Worm (Caenorhabditis elegans) whole organism, L4 larva: ENCODE measurements around the gene amt-3.

Experiments
- R02D3.7 ChIP-seq: fragments of 150-350 bp; sonication (generic microtip); optimal IDR thresholded peaks from 3 replicates; lab custom pipeline; 2014; ENCODE audit warnings: missing biosample characterization, missing genetic modification characterization
- T20F7.1 ChIP-seq: fragments of 200-800 bp; sonication (Bioruptor generic); optimal IDR thresholded peaks from 2 replicates; lab custom pipeline; 2018; ENCODE audit warnings: mild to moderate bottlenecking, missing genetic modification characterization, missing compliant biosample characterization
- Y5F2A.4 ChIP-seq: fragments of 200-800 bp; sonication (Bioruptor generic); optimal IDR thresholded peaks from 2 replicates; lab custom pipeline; 2018; ENCODE audit warnings: mild to moderate bottlenecking, missing genetic modification characterization, missing compliant biosample characterization
- aly-2 ChIP-seq: sonication (generic microtip); optimal IDR thresholded peaks from 2 replicates; lab custom pipeline; 2018; ENCODE audit warnings: missing biosample characterization, missing genetic modification characterization
- arid-1 ChIP-seq: fragments of 200-800 bp; sonication (Bioruptor generic); conservative IDR thresholded peaks from 2 replicates; pipeline ENCODE4 v1.3.6; 2022; ENCODE audit warnings: missing genetic modification reagents, missing genetic modification characterization, missing compliant biosample characterization
- ceh-32 ChIP-seq: sonication (generic microtip); optimal IDR thresholded peaks from 2 replicates; lab custom pipeline; 2016; ENCODE audit warnings: mild to moderate bottlenecking, missing genetic modification characterization, missing compliant biosample characterization; ENCODE audit not compliant: poor library complexity
- ceh-44 ChIP-seq: fragments of 200-800 bp; sonication (Bioruptor generic); IDR thresholded peaks from 2 replicates; pipeline ENCODE4 v1.3.6; 2022; ENCODE audit warnings: missing genetic modification reagents, missing genetic modification characterization, missing compliant biosample characterization
- ceh-82 ChIP-seq: sonication (generic microtip); optimal IDR thresholded peaks from 2 replicates; lab custom pipeline; 2017; ENCODE audit warnings: missing biosample characterization, missing genetic modification characterization
- dmd-6 ChIP-seq: fragments of 200-800 bp; sonication (Bioruptor generic); IDR thresholded peaks from 2 replicates; pipeline ENCODE4 v1.3.6; 2022; ENCODE audit warnings: missing genetic modification reagents, missing genetic modification characterization, missing compliant biosample characterization
- dmd-9 ChIP-seq: fragments of 200-800 bp; sonication (Bioruptor generic); IDR thresholded peaks from 2 replicates; pipeline ENCODE4 v1.3.6; 2022; ENCODE audit warnings: missing genetic modification reagents, missing genetic modification characterization, missing compliant biosample characterization
- duxl-1 ChIP-seq: sonication (generic microtip); optimal IDR thresholded peaks from 2 replicates; lab custom pipeline; 2016; ENCODE audit warnings: mild to moderate bottlenecking, missing genetic modification characterization, moderate library complexity, missing compliant biosample characterization; ENCODE audit not compliant: poor library complexity
- dve-1 ChIP-seq: sonication (generic microtip); optimal IDR thresholded peaks from 2 replicates; lab custom pipeline; 2017; ENCODE audit warnings: antibody characterized with exemption, mild to moderate bottlenecking, missing genetic modification characterization, missing compliant biosample characterization; ENCODE audit not compliant: insufficient read depth
- egl-27 ChIP-seq: sonication (generic microtip); optimal IDR thresholded peaks from 3 replicates; lab custom pipeline; 2017; ENCODE audit warnings: missing biosample characterization, missing genetic modification reagents, missing genetic modification characterization
- fkh-10 ChIP-seq: fragments of 150-350 bp; optimal IDR thresholded peaks from 2 replicates; lab custom pipeline; 2014; ENCODE audit warnings: missing biosample characterization, missing genetic modification reagents, missing genetic modification characterization
- hlh-30 ChIP-seq: sonication (generic microtip); optimal IDR thresholded peaks from 2 replicates; lab custom pipeline; 2017; ENCODE audit warnings: antibody characterized with exemption, mild to moderate bottlenecking, missing genetic modification characterization, missing compliant biosample characterization; ENCODE audit not compliant: insufficient read depth
- hmg-1.1 ChIP-seq: fragments of 200-800 bp; sonication (Bioruptor generic); IDR thresholded peaks from 2 replicates; pipeline ENCODE4 v1.3.6; 2022; ENCODE audit warnings: missing genetic modification reagents, missing genetic modification characterization, missing compliant biosample characterization
- jun-1 ChIP-seq: fragments of 150-350 bp; optimal IDR thresholded peaks from 2 replicates; lab custom pipeline; 2014; ENCODE audit warnings: missing biosample characterization, missing genetic modification reagents, missing genetic modification characterization
- lin-1 ChIP-seq: fragments of 200-800 bp; sonication (Bioruptor generic); IDR thresholded peaks from 2 replicates; pipeline ENCODE4 v1.3.6; 2022; ENCODE audit warnings: missing genetic modification reagents, missing genetic modification characterization, missing compliant biosample characterization
- madf-5 ChIP-seq, 2 experiments: fragments of 200-800 bp; sonication (Bioruptor generic); IDR thresholded peaks; 2 replicates each; pipeline ENCODE4 v1.3.6; 2022; ENCODE audit warnings: missing compliant biosample characterization in 2 of 2, missing genetic modification characterization in 2 of 2
- madf-9 ChIP-seq: fragments of 200-800 bp; sonication (Bioruptor generic); conservative IDR thresholded peaks from 2 replicates; pipeline ENCODE4 v1.3.6; 2022; ENCODE audit warnings: missing genetic modification reagents, missing genetic modification characterization, missing compliant biosample characterization
- mes-2 ChIP-seq: sonication (generic microtip); optimal IDR thresholded peaks from 2 replicates; lab custom pipeline; 2016; ENCODE audit warnings: missing genotype, mild to moderate bottlenecking, missing genetic modification characterization, missing compliant biosample characterization; ENCODE audit not compliant: poor library complexity, severe bottlenecking
- mxl-2 ChIP-seq: fragments of 200-800 bp; sonication (Bioruptor generic); conservative IDR thresholded peaks from 2 replicates; pipeline ENCODE4 v1.3.6; 2022; ENCODE audit warnings: missing genetic modification reagents, missing genetic modification characterization, missing compliant biosample characterization
- nhr-111 ChIP-seq: fragments of 200-800 bp; sonication (Bioruptor generic); optimal IDR thresholded peaks from 2 replicates; lab custom pipeline; 2018; ENCODE audit warnings: mild to moderate bottlenecking, missing genetic modification characterization, missing compliant biosample characterization
- nhr-28 ChIP-seq: fragments of 150-350 bp; optimal IDR thresholded peaks from 2 replicates; lab custom pipeline; 2014; ENCODE audit warnings: missing biosample characterization, missing genetic modification characterization
- nhr-76 ChIP-seq: fragments of 150-350 bp; optimal IDR thresholded peaks from 2 replicates; lab custom pipeline; 2014; ENCODE audit warnings: missing biosample characterization, missing genetic modification characterization
- nhr-77 ChIP-seq: fragments of 150-350 bp; optimal IDR thresholded peaks from 2 replicates; lab custom pipeline; 2014; ENCODE audit warnings: missing biosample characterization, missing genetic modification characterization
- pqm-1 ChIP-seq: sonication (generic microtip); optimal IDR thresholded peaks from 2 replicates; lab custom pipeline; 2017; ENCODE audit warnings: missing biosample characterization, missing genetic modification characterization
- rbr-2 ChIP-seq: sonication (generic microtip); optimal IDR thresholded peaks from 2 replicates; lab custom pipeline; 2016; ENCODE audit warnings: missing genotype, missing genetic modification characterization, missing compliant biosample characterization
- sdz-12 ChIP-seq: fragments of 200-800 bp; sonication (Bioruptor generic); optimal IDR thresholded peaks from 2 replicates; lab custom pipeline; 2018; ENCODE audit warnings: mild to moderate bottlenecking, missing genetic modification characterization, missing compliant biosample characterization
- set-16 ChIP-seq: fragments of 200-800 bp; sonication (Bioruptor generic); IDR thresholded peaks from 2 replicates; pipeline ENCODE4 v1.3.6; 2022; ENCODE audit warnings: missing genetic modification reagents, missing genetic modification characterization, missing compliant biosample characterization
- skn-1 ChIP-seq: fragments of 150-350 bp; optimal IDR thresholded peaks from 2 replicates; lab custom pipeline; 2014; ENCODE audit warnings: missing biosample characterization, missing genetic modification characterization
- snpc-1.2 ChIP-seq: fragments of 200-800 bp; sonication (Bioruptor generic); IDR thresholded peaks from 2 replicates; pipeline ENCODE4 v1.3.6; 2022; ENCODE audit warnings: missing genetic modification reagents, missing genetic modification characterization, missing compliant biosample characterization
- snpc-4 ChIP-seq: fragments of 150-350 bp; optimal IDR thresholded peaks from 2 replicates; lab custom pipeline; 2014; ENCODE audit warnings: missing biosample characterization, missing genetic modification characterization
- unc-62 ChIP-seq, 3 experiments: fragments of 150-350 bp in 1 of 3; sonication (generic microtip); optimal IDR thresholded peaks in 2 of 3; peaks in 1 of 3; 1 replicate in 1 of 3; 2 replicates in 2 of 3; lab custom pipeline; 2014 to 2017; ENCODE audit warnings: missing biosample characterization in 3 of 3, missing genetic modification characterization in 3 of 3, missing genetic modification reagents in 3 of 3, missing genotype in 1 of 3
- zag-1 ChIP-seq: fragments of 150-350 bp; optimal IDR thresholded peaks from 2 replicates; lab custom pipeline; 2014; ENCODE audit warnings: missing biosample characterization, missing genetic modification characterization
- zfp-2 ChIP-seq: sonication (generic microtip); optimal IDR thresholded peaks from 2 replicates; lab custom pipeline; 2016; ENCODE audit warnings: mild to moderate bottlenecking, missing genetic modification characterization, missing compliant biosample characterization
- zip-11 ChIP-seq: fragments of 200-800 bp; sonication (Bioruptor generic); IDR thresholded peaks from 2 replicates; pipeline ENCODE4 v1.3.6; 2022; ENCODE audit warnings: missing genetic modification characterization, missing compliant biosample characterization
- zip-2 ChIP-seq: fragments of 150-350 bp; optimal IDR thresholded peaks from 2 replicates; lab custom pipeline; 2014; ENCODE audit warnings: missing biosample characterization, missing genetic modification characterization
- ztf-7 ChIP-seq: fragments of 150-350 bp; optimal IDR thresholded peaks from 2 replicates; lab custom pipeline; 2014; ENCODE audit warnings: missing biosample characterization, missing genetic modification characterization

Gene amt-3

DNA sequence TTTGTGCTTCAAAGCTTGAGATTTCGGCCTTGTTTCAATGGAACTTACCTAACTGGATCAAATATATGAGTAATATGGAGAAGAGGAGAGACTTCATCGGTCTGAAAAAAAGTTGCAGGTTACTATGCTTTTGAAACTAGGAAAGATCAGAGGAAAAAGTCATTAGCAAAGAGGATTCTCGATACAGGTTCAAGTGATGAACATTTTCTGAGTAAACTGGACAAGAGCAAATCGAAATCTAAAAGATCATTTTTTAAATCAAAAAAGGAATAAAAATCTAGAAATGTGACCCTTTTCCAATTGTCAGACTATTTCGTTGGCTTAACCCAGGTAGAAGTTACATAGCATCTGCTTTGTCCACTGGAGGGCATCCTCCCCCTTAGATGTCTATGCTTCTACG, 35.8 kb upstream of the amt-3 start, which contains the start of gene skpo-1:
skpo-1 (minus strand) TSS at position 101 of the 400 bp plus-strand sequence.
- TF ChIP-seq set-16 (GFP tag; lab: Robert Waterston, UW) (no peak), lin-1 (GFP tag; lab: Robert Waterston, UW) (no peak), ceh-32 (tag; lab: Kevin White, UChicago) (no peak), ceh-82 (no peak), nhr-111 (no peak), ceh-44 (GFP tag; lab: Robert Waterston, UW) (no peak), nhr-76 (tag; lab: Kevin White, UChicago) (no peak), dve-1 (tag; lab: Kevin White, UChicago) (no peak), zfp-2 (tag; lab: Kevin White, UChicago) (no peak), arid-1 (GFP tag; lab: Robert Waterston, UW) (no peak), rbr-2 (tag; lab: Kevin White, UChicago) (no peak), madf-5 (GFP tag; IDR thresholded peaks at IDR 0.05; lab: Robert Waterston, UW) (no peak), aly-2 (no peak), hmg-1.1 (GFP tag; lab: Robert Waterston, UW) (no peak), nhr-28 (tag; lab: Kevin White, UChicago) (no peak), zip-11 (GFP tag; lab: Robert Waterston, UW) (no peak)

DNA sequence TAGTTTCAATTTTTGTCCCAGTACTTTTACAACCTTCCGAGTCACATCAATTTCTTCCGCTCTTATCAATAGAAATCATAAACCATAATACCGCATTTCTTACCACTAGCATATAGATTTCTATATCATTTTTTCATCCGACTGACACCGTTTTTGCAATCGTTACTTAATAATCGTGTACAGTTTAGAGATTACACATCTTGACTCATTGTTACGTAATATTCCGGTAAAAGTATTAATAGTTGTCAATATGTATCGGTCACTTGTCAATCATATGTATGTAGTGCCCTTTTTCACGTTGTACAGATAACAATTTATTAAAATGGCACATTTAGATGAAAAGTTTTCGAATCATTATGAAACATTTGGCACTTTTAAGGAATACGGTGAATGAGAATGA, 31.0 kb upstream of the amt-3 start:
- TF ChIP-seq nhr-28 (tag; lab: Kevin White, UChicago) (peak; percentile 47), dve-1 (tag; lab: Kevin White, UChicago) (peak; percentile 20), unc-62 (GFP tag; optimal IDR thresholded peaks at IDR 0.05 in 1 of 2; lab: Kevin White, UChicago) (peak in 1 of 2 experiments; percentile 63), unc-62 (tag; optimal IDR thresholded peaks at IDR 0.05; lab: Kevin White, UChicago) (no peak), zag-1 (tag; lab: Kevin White, UChicago) (no peak), duxl-1 (tag; lab: Kevin White, UChicago) (no peak), madf-9 (no peak), sdz-12 (GFP tag; lab: Kevin White, UChicago) (no peak), nhr-111 (no peak), skn-1 (tag; lab: Kevin White, UChicago) (no peak), pqm-1 (tag; lab: Kevin White, UChicago) (peak; percentile 84), jun-1 (tag; lab: Kevin White, UChicago) (no peak), dmd-6 (GFP tag; lab: Robert Waterston, UW) (no peak), hlh-30 (no peak), T20F7.1 (peak; percentile 38), ceh-82 (no peak), fkh-10 (GFP tag; lab: Kevin White, UChicago) (no peak), egl-27 (tag; lab: Kevin White, UChicago) (no peak), hmg-1.1 (GFP tag; lab: Robert Waterston, UW) (no peak)

DNA sequence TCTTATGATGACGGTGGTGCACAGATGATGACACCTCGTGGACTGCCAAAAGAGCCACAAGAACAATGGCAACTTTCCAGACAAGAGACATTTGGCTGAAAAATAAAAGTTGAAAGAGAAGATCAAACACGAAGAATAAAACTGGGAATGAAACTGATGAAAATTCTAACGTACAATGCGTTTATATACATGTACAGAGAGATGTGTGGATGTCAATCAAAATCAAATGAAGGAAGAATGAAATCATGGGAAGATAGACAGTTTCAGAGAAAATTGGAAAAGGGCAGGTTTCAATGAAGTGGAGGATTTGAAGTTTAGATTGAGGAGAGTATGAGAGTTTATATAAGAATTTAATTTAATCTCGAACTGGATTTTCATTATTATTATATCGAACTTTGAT, 30.1 kb upstream of the amt-3 start, which contains the start of gene dod-23:
dod-23 (minus strand) TSS at position 101 of the 400 bp plus-strand sequence.
- TF ChIP-seq dmd-9 (GFP tag; lab: Robert Waterston, UW) = no peak
- TF ChIP-seq dmd-6 (GFP tag; lab: Robert Waterston, UW) = 0 out of 2 replicates have a peak, but pooled peaks have one; percentile 18

DNA sequence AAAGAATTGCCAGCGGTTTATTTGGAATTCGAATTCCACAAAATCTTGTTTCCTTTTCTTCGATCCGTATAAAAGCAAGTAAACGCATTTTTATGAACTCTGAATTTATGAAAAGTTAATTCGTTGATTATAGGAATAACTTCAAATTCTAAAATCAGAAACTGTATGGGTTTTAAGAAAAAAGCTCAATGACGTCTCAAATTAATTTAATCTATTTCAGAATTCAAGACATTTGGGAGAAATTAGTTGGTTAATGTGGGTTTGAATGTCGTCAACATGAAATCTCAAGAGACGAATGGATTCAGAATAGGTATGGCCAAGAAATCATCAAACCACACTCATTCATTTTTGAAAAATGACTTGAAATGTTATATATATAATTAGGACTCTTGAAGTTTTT, 27.1 kb upstream of the amt-3 start, which contains the start of gene F49E12.7:
F49E12.7 (minus strand) TSS at position 101 of the 400 bp plus-strand sequence.
- TF ChIP-seq ceh-44 (GFP tag; lab: Robert Waterston, UW) (no peak), snpc-4 (no peak), fkh-10 (GFP tag; lab: Kevin White, UChicago) (no peak), snpc-1.2 (GFP tag; lab: Robert Waterston, UW) (no peak), zip-2 (tag; lab: Kevin White, UChicago) (no peak), Y5F2A.4 (GFP tag; lab: Kevin White, UChicago) (no peak), nhr-77 (no peak), mxl-2 (no peak), mes-2 (tag; lab: Kevin White, UChicago) (no peak), ztf-7 (tag; lab: Kevin White, UChicago) (no peak), T20F7.1 (no peak), egl-27 (tag; lab: Kevin White, UChicago) (no peak), R02D3.7 (tag; lab: Kevin White, UChicago) (no peak)
